Worm (Caenorhabditis elegans) whole organism, dauer: ENCODE data around the gene T05A10.6.

ENCODE experiments used
- unc-62 ChIP-seq: sonication (generic microtip); optimal IDR thresholded peaks from 2 replicates; lab custom pipeline; 2017; ENCODE audit warnings: missing biosample characterization, missing genetic modification reagents, missing genetic modification characterization

Gene T05A10.6

ce11 chrX:10769232-10769738, 25.3 kb downstream of the T05A10.6 start, which contains the start of gene sma-9:
Gene sma-9, plus strand, starts transcription at chrX:10769282.
- TF ChIP-seq unc-62 (GFP tag; lab: Kevin White, UChicago), result no peak

- no peak for TF ChIP-seq unc-62 (GFP tag; lab: Kevin White, UChicago)
Observed at ce11 chrX:10768289-10769153, 26.0 kb downstream of the T05A10.6 start.

DNA sequence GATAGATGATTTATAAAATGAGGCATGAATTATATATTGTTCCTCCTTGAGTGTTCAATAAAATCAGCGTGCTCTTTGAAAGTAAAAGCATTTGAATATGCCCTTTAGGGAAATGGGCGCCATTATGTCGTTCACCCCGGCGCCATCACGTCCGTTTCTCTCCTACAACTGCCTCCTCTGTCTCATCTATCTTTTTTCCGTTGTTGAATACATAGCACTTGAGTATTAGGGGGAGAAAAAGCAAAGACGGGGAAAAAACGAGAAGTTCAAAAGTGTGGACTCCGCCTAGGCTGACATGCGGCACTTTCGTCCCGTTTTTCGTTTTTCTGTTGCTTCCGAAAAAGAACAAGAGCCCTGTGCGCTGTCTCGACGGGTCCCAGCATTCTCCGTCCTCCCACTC, 26.9 kb downstream of the T05A10.6 start:
- TF ChIP-seq unc-62 (GFP tag; lab: Kevin White, UChicago), result no peak

DNA sequence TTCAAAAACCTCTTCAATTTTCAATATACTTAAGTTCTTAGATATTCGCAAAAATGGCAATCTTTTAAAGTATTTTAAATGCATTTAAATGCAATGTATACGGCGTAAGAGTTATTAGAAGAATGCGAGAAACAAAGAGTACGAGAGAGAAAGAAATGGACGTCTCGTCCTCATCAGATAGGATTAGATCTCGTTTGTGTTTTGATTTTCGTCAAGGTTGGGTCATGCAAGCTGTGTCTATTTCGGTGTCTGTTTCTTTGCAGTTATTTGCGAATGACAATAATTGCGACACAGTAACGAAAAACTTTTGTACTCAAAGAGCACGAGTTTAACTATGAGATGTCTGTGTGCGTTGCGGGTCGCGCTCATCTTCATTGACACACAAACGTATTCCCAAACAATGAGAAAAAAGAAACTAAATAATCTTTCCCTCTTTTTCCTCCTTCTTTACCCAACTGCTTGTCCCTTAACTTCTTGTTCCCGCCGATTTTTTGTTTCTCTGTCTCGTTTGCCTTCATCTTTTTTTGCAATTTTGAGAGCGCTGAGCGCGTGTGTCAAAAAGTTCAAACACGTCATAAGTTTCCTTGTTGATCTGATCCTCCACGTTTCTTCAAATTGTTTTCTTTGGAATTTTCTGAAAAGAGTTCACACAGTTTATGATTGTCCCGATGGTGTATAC, 27.4 kb downstream of the T05A10.6 start:
- no peak for TF ChIP-seq unc-62 (GFP tag; lab: Kevin White, UChicago)

- no peak for TF ChIP-seq unc-62 (GFP tag; lab: Kevin White, UChicago)
Observed at ce11 chrX:10766123-10766622, 28.4 kb downstream of the T05A10.6 start.

DNA sequence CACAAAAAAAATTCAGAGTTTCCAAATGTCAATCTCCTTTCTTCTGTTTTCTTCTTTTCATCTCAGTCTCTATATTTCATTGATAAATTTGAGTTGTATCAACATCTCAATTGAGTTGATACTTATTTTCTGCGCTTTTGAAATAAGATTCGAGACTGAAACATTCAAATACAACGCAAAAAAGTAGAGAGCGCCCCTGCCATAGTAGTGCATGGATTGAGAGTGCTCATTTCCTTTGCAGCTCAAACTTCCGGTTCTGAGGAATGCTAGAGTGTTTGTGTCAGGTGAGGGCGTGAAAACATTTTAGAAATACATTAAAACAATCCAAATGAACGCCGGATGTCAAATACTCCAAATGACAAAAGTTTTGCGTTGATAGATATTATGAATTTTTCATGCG, 31.2 kb downstream of the T05A10.6 start:
- no peak for TF ChIP-seq unc-62 (GFP tag; lab: Kevin White, UChicago)

DNA sequence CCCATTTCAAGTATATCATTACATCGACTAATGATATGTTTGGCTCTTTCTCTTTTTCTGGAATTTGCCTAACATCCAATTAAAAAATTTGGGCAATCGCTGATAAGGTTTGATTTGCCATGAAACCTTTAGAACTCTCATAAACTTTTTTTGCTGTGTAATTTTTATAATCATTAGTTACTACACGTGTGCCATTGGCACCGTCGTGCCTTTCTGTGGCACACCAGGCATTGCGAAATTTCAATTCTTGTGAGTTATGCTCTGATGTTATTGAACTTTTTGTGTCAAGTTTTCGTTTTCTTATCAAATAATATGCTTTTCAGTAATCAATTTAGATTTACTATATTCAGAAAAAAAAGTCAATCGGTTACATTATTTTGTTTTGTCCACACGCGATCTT, 33.6 kb downstream of the T05A10.6 start:
- no peak for TF ChIP-seq unc-62 (GFP tag; lab: Kevin White, UChicago)

- no peak for TF ChIP-seq unc-62 (GFP tag; lab: Kevin White, UChicago)
Observed at ce11 chrX:10758453-10758852, 36.1 kb downstream of the T05A10.6 start.

ce11 chrX:10757608-10758007, 36.9 kb downstream of the T05A10.6 start, which contains the start of gene R07A4.4:
Gene R07A4.4, minus strand, starts transcription at chrX:10757708.
- no peak for TF ChIP-seq unc-62 (GFP tag; lab: Kevin White, UChicago)

- no peak for TF ChIP-seq unc-62 (GFP tag; lab: Kevin White, UChicago)
Observed at ce11 chrX:10756185-10756584, 38.4 kb downstream of the T05A10.6 start.

DNA sequence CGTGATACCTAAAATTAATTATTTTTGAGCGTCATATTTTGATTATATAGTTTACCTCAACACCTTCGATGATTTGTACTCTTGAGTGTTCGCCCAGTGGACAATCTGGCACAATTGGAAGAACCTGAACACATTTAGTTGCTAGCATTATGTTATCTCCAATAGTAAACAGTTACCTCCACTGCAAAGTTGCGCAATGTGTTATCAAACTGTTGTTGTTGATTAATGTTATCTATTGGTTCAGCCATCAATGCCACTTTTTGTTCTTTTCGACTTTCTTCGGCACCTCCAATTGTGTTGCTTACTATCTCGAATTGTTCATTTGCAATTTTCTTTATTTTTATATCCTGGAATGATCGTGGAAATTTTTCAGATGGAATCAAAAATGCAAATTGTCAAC, 40.0 kb downstream of the T05A10.6 start:
- no peak for TF ChIP-seq unc-62 (GFP tag; lab: Kevin White, UChicago)

- TF ChIP-seq unc-62 (GFP tag; lab: Kevin White, UChicago), result no peak
Observed at ce11 chrX:10753403-10753802, 41.1 kb downstream of the T05A10.6 start, which contains the start of gene R07A4.3. Gene R07A4.3, plus strand, starts transcription at chrX:10753703.

DNA sequence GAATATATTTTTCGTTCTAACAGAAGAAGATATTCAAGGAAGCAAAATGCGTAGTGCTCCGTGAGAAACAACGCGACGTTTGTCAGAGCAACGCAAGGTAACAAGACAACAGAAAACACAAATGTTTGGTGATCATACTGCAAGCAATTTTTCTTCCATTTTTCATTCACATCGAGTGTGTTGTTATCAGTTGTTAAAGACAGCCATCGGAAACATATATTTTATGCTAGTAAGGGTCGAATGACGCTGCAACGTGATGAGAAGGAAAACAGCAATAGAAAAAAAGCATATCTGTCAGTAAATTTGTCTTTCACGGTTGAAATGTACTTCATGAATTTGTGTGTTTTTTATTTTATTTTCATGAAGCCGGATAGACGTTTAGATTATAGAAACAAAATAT, 46.4 kb downstream of the T05A10.6 start:
- no peak for TF ChIP-seq unc-62 (GFP tag; lab: Kevin White, UChicago)

ce11 chrX:10746388-10746787, 48.2 kb downstream of the T05A10.6 start, which contains the start of gene R07A4.2:
Gene R07A4.2, minus strand, starts transcription at chrX:10746488.
- no peak for TF ChIP-seq unc-62 (GFP tag; lab: Kevin White, UChicago)
